Fruit fly (Drosophila melanogaster): Measurements from ENCODE around the gene geko.

geko gene

dm6 chr3L:18171093-18171492, 31.9 kb downstream of the geko start:
- TF ChIP-seq OdsH (GFP tag; optimal IDR thresholded peaks at IDR 0.05) (no peak), CrebA (GFP tag; optimal IDR thresholded peaks at IDR 0.05; ENCODE audit: borderline replicate concordance) (no peak), br (GFP tag; optimal IDR thresholded peaks at IDR 0.05) (no peak), sv (GFP tag; optimal IDR thresholded peaks at IDR 0.05) (no peak), Jra (GFP tag; optimal IDR thresholded peaks at IDR 0.05) (no peak), Dif (GFP tag; optimal IDR thresholded peaks at IDR 0.05; ENCODE audit: partially characterized antibody) (no peak), sage (GFP tag; optimal IDR thresholded peaks at IDR 0.05) (no peak), Hnf4 (GFP tag; optimal IDR thresholded peaks at IDR 0.05) (no peak), tai (GFP tag; optimal IDR thresholded peaks at IDR 0.05) (no peak), Hr83 (GFP tag; optimal IDR thresholded peaks at IDR 0.05; ENCODE audit: poor library complexity, severe bottlenecking) (no peak), Dfd (GFP tag; optimal IDR thresholded peaks at IDR 0.05) (no peak), Mio (GFP tag; optimal IDR thresholded peaks at IDR 0.05) (no peak), foxo (GFP tag; optimal IDR thresholded peaks at IDR 0.05) (no peak), dl (GFP tag; optimal IDR thresholded peaks at IDR 0.05; ENCODE audit: insufficient read depth in 1 of 2, partially characterized antibody in 2 of 2) (no peak), pan (optimal IDR thresholded peaks at IDR 0.05) (no peak), Myc (optimal IDR thresholded peaks at IDR 0.05) (no peak), dsf (GFP tag; optimal IDR thresholded peaks at IDR 0.05; ENCODE audit: borderline replicate concordance) (no peak), N (GFP tag; optimal IDR thresholded peaks at IDR 0.05) (no peak), rgr (GFP tag; optimal IDR thresholded peaks at IDR 0.05) (no peak)

dm6 chr3L:18172064-18172696, 33.0 kb downstream of the geko start:
- TF ChIP-seq rgr (GFP tag; optimal IDR thresholded peaks at IDR 0.05) (no peak), Hnf4 (GFP tag; optimal IDR thresholded peaks at IDR 0.05) (no peak), GATAd (GFP tag; optimal IDR thresholded peaks at IDR 0.05) (no peak), Hr78 (GFP tag; optimal IDR thresholded peaks at IDR 0.05) (no peak), brk (GFP tag; optimal IDR thresholded peaks at IDR 0.05) (no peak), OdsH (GFP tag; optimal IDR thresholded peaks at IDR 0.05) (no peak), ey (GFP tag; optimal IDR thresholded peaks at IDR 0.05) (no peak), sv (GFP tag; optimal IDR thresholded peaks at IDR 0.05) (no peak), usp (GFP tag; optimal IDR thresholded peaks at IDR 0.05) (no peak), sage (GFP tag; optimal IDR thresholded peaks at IDR 0.05) (no peak), Vsx2 (GFP tag; optimal IDR thresholded peaks at IDR 0.05; ENCODE audit: partially characterized antibody) (no peak), h (GFP tag; optimal IDR thresholded peaks at IDR 0.05) (no peak), Myc (optimal IDR thresholded peaks at IDR 0.05) (no peak), CG32264 (GFP tag; optimal IDR thresholded peaks at IDR 0.05) (no peak), Abd-B (GFP tag; optimal IDR thresholded peaks at IDR 0.05) (no peak), pan (optimal IDR thresholded peaks at IDR 0.05) (no peak), lola (GFP tag; optimal IDR thresholded peaks at IDR 0.05) (no peak), br (GFP tag; optimal IDR thresholded peaks at IDR 0.05) (no peak), fru (GFP tag; optimal IDR thresholded peaks at IDR 0.05) (no peak), CrebA (GFP tag; optimal IDR thresholded peaks at IDR 0.05; ENCODE audit: borderline replicate concordance) (no peak)

DNA sequence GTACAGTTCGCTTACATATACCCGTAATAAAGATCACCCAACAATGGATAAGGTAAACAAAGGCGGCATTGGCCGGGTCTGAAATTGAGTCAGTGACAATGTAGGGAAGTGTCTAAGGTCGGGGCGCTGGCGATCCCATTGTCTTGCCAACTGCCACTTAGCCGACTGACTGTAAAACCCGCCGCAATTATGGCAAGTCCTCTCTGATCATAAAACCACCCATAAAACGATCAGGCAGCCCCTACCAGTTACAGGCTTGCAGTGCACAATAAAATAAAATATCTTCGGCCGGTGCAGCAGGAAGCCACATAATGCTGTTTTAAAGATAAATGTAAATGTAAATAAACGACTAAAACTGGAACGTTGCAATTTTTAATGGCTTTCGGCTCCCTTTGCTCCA, 34.5 kb downstream of the geko start:
- TF ChIP-seq rgr (GFP tag; optimal IDR thresholded peaks at IDR 0.05) (no peak), HLH106 (tag; optimal IDR thresholded peaks at IDR 0.05) (no peak), sage (GFP tag; optimal IDR thresholded peaks at IDR 0.05) (no peak), psq (GFP tag; optimal IDR thresholded peaks at IDR 0.05) (no peak), N (GFP tag; optimal IDR thresholded peaks at IDR 0.05) (no peak), Sp1 (GFP tag; optimal IDR thresholded peaks at IDR 0.05) (no peak), Mio (GFP tag; optimal IDR thresholded peaks at IDR 0.05) (no peak), Rel (GFP tag; optimal IDR thresholded peaks at IDR 0.05) (no peak), Rel (tag; optimal IDR thresholded peaks at IDR 0.05) (no peak), OdsH (GFP tag; optimal IDR thresholded peaks at IDR 0.05) (no peak), CG9705 (GFP tag; optimal IDR thresholded peaks at IDR 0.05) (no peak)

- no peak for TF ChIP-seq fru (GFP tag; optimal IDR thresholded peaks at IDR 0.05)
Observed at dm6 chr3L:18174833-18175232, 35.6 kb downstream of the geko start.
